Fruit fly (Drosophila melanogaster) whole organism, embryonic: ENCODE measurements around the gene brat.

Experiments
- Ada2b ChIP-seq: fragments of 200-800 bp; sonication (Bioruptor generic); IDR thresholded peaks from 2 replicates; pipeline ENCODE4 v1.3.6; 2022; ENCODE audit warnings: missing biosample characterization, missing genetic modification characterization
- Atf-2 ChIP-seq: fragments of 200-800 bp; sonication (Bioruptor generic); optimal IDR thresholded peaks from 2 replicates; lab custom pipeline; 2016; ENCODE audit warnings: missing biosample characterization, missing genetic modification characterization
- Bteb2 ChIP-seq: fragments of 200-800 bp; sonication (Bioruptor generic); optimal IDR thresholded peaks from 2 replicates; lab custom pipeline; 2016; ENCODE audit warnings: missing biosample characterization, missing genetic modification characterization
- CG10274 ChIP-seq: fragments of 200-800 bp; sonication (Bioruptor generic); optimal IDR thresholded peaks from 3 replicates; lab custom pipeline; 2017; ENCODE audit warnings: missing biosample characterization, mild to moderate bottlenecking, missing genetic modification characterization
- CG10543 ChIP-seq: fragments of 200-800 bp; sonication (Bioruptor generic); optimal IDR thresholded peaks from 3 replicates; lab custom pipeline; 2017; ENCODE audit warnings: missing biosample characterization, mild to moderate bottlenecking, missing genetic modification characterization, moderate library complexity
- CG17328 ChIP-seq: fragments of 200-800 bp; sonication (Bioruptor generic); IDR thresholded peaks from 2 replicates; pipeline ENCODE4 v1.3.6; 2022; ENCODE audit warnings: missing biosample characterization, missing genetic modification characterization
- CG17385 ChIP-seq: fragments of 200-800 bp; sonication (Bioruptor generic); optimal IDR thresholded peaks from 3 replicates; lab custom pipeline; 2018; ENCODE audit warnings: missing biosample characterization, mild to moderate bottlenecking, missing genetic modification characterization
- CG2129 ChIP-seq: fragments of 200-800 bp; sonication (Bioruptor generic); IDR thresholded peaks from 2 replicates; pipeline ENCODE4 v1.3.6; 2022; ENCODE audit warnings: missing biosample characterization, missing genetic modification characterization; ENCODE audit not compliant: partially characterized antibody
- CG2199 ChIP-seq: fragments of 200-800 bp; sonication (Bioruptor generic); IDR thresholded peaks from 3 replicates; pipeline ENCODE4 v1.3.6; 2022; ENCODE audit warnings: missing biosample characterization, missing genetic modification characterization
- CG2202 ChIP-seq: fragments of 200-800 bp; sonication (Bioruptor generic); optimal IDR thresholded peaks from 2 replicates; lab custom pipeline; 2018; ENCODE audit warnings: missing biosample characterization, mild to moderate bottlenecking, missing genetic modification characterization
- CG31224 ChIP-seq: fragments of 200-800 bp; sonication (Bioruptor generic); IDR thresholded peaks from 2 replicates; pipeline ENCODE4 v1.3.6; 2022; ENCODE audit warnings: missing biosample characterization, missing genetic modification characterization
- CG3995 ChIP-seq: fragments of 200-800 bp; sonication (Bioruptor generic); optimal IDR thresholded peaks from 3 replicates; lab custom pipeline; 2016; ENCODE audit warnings: missing biosample characterization, missing genetic modification characterization
- CG4328 ChIP-seq: fragments of 200-800 bp; sonication (Bioruptor generic); optimal IDR thresholded peaks from 3 replicates; lab custom pipeline; 2017; ENCODE audit warnings: missing biosample characterization, missing genetic modification reagents, missing genetic modification characterization
- CG6175 ChIP-seq: fragments of 200-800 bp; sonication (Bioruptor generic); IDR thresholded peaks from 3 replicates; pipeline ENCODE4 v1.3.6; 2022; ENCODE audit warnings: missing biosample characterization, missing genetic modification characterization
- CG7271 ChIP-seq: fragments of 200-800 bp; sonication (Bioruptor generic); optimal IDR thresholded peaks from 2 replicates; lab custom pipeline; 2018; ENCODE audit warnings: missing biosample characterization, mild to moderate bottlenecking, missing genetic modification characterization, moderate library complexity
- CG7372 ChIP-seq: fragments of 200-800 bp; sonication (Bioruptor generic); IDR thresholded peaks from 2 replicates; pipeline ENCODE4 v1.3.6; 2022; ENCODE audit warnings: missing biosample characterization, missing genetic modification characterization
- CG7786 ChIP-seq: fragments of 200-800 bp; sonication (Bioruptor generic); optimal IDR thresholded peaks from 2 replicates; lab custom pipeline; 2016; ENCODE audit warnings: missing biosample characterization, missing genetic modification characterization
- CG7928 ChIP-seq: fragments of 200-800 bp; sonication (Bioruptor generic); optimal IDR thresholded peaks from 2 replicates; lab custom pipeline; 2017; ENCODE audit warnings: missing biosample characterization, mild to moderate bottlenecking, missing genetic modification characterization
- Drgx ChIP-seq: fragments of 200-800 bp; sonication (Bioruptor generic); IDR thresholded peaks from 2 replicates; pipeline ENCODE4 v1.3.6; 2022; ENCODE audit warnings: missing biosample characterization, missing genetic modification characterization
- Ets65A ChIP-seq: fragments of 200-800 bp; sonication (Bioruptor generic); peaks from one replicate; lab custom pipeline; 2016; ENCODE audit warnings: missing biosample characterization, missing genetic modification characterization
- Ets97D ChIP-seq: fragments of 200-800 bp; sonication (Bioruptor generic); optimal IDR thresholded peaks from 3 replicates; lab custom pipeline; 2016; ENCODE audit warnings: missing biosample characterization, missing genetic modification characterization
- H15 ChIP-seq: fragments of 200-800 bp; sonication (Bioruptor generic); IDR thresholded peaks from 3 replicates; pipeline ENCODE4 v1.3.6; 2022; ENCODE audit warnings: missing biosample characterization, missing genetic modification characterization
- Hmr ChIP-seq: fragments of 200-800 bp; sonication (Bioruptor generic); optimal IDR thresholded peaks from 3 replicates; lab custom pipeline; 2017; ENCODE audit warnings: mild to moderate bottlenecking, missing biosample characterization, missing genetic modification reagents, missing genetic modification characterization
- Lpt ChIP-seq: fragments of >200 bp; optimal IDR thresholded peaks from 2 replicates; lab custom pipeline; 2018; ENCODE audit warnings: missing biosample characterization, missing genetic modification characterization
- Mad ChIP-seq: fragments of 200-800 bp; sonication (Bioruptor generic); optimal IDR thresholded peaks from 2 replicates; lab custom pipeline; 2016; ENCODE audit warnings: missing biosample characterization, missing genetic modification characterization
- Med ChIP-seq: fragments of 200-800 bp; sonication (Bioruptor generic); peaks from one replicate; lab custom pipeline; 2016; ENCODE audit warnings: missing biosample characterization, missing genetic modification characterization, mild to moderate bottlenecking, inconsistent platforms, moderate library complexity
- Oli ChIP-seq: fragments of 200-800 bp; sonication (Bioruptor generic); optimal IDR thresholded peaks from 2 replicates; lab custom pipeline; 2018; ENCODE audit warnings: missing biosample characterization, mild to moderate bottlenecking, missing genetic modification characterization, moderate library complexity
- Ptx1 ChIP-seq: fragments of 200-800 bp; sonication (Bioruptor generic); IDR thresholded peaks from 2 replicates; pipeline ENCODE4 v1.3.6; 2022; ENCODE audit warnings: missing biosample characterization, missing genetic modification characterization
- bbx ChIP-seq: fragments of 200-800 bp; sonication (Bioruptor generic); IDR thresholded peaks from 2 replicates; pipeline ENCODE4 v1.3.6; 2022; ENCODE audit warnings: missing biosample characterization, missing genetic modification characterization; ENCODE audit not compliant: partially characterized antibody
- btn ChIP-seq: fragments of 200-800 bp; sonication (Bioruptor generic); optimal IDR thresholded peaks from 2 replicates; lab custom pipeline; 2016; ENCODE audit warnings: missing biosample characterization, missing genetic modification characterization
- chn ChIP-seq: fragments of 200-800 bp; sonication (Bioruptor generic); optimal IDR thresholded peaks from 2 replicates; lab custom pipeline; 2016; ENCODE audit warnings: missing biosample characterization, missing genetic modification characterization
- crol ChIP-seq: fragments of 200-800 bp; sonication (Bioruptor generic); IDR thresholded peaks from 2 replicates; pipeline ENCODE4 v1.3.6; 2022; ENCODE audit warnings: missing biosample characterization, missing genetic modification characterization
- da ChIP-seq: fragments of 200-800 bp; sonication (Bioruptor generic); optimal IDR thresholded peaks from 2 replicates; lab custom pipeline; 2016; ENCODE audit warnings: missing biosample characterization, missing genetic modification characterization
- grn ChIP-seq: fragments of 200-800 bp; sonication (Bioruptor generic); optimal IDR thresholded peaks from 3 replicates; lab custom pipeline; 2017; ENCODE audit warnings: missing biosample characterization, missing genetic modification characterization
- jigr1 ChIP-seq: fragments of 200-800 bp; sonication (Bioruptor generic); IDR thresholded peaks from 3 replicates; pipeline ENCODE4 v1.3.6; 2022; ENCODE audit warnings: missing biosample characterization, missing genetic modification characterization
- ken ChIP-seq: fragments of 200-800 bp; sonication (Bioruptor generic); IDR thresholded peaks from 3 replicates; pipeline ENCODE4 v1.3.6; 2022; ENCODE audit warnings: missing biosample characterization, missing genetic modification characterization
- nerfin-1 ChIP-seq: fragments of 200-800 bp; sonication (Bioruptor generic); optimal IDR thresholded peaks from 3 replicates; lab custom pipeline; 2019; ENCODE audit warnings: missing biosample characterization, mild to moderate bottlenecking, missing genetic modification characterization, moderate library complexity
- pho ChIP-seq: fragments of 200-800 bp; sonication (Bioruptor generic); optimal IDR thresholded peaks from 2 replicates; lab custom pipeline; 2016; ENCODE audit warnings: missing biosample characterization, missing genetic modification characterization
- psq ChIP-seq: fragments of 200-800 bp; sonication (Bioruptor generic); optimal IDR thresholded peaks from 2 replicates; lab custom pipeline; 2017; ENCODE audit warnings: missing biosample characterization, missing genetic modification characterization
- rib ChIP-seq: fragments of 200-800 bp; sonication (Bioruptor generic); IDR thresholded peaks from 2 replicates; pipeline ENCODE4 v1.3.6; 2022; ENCODE audit warnings: missing biosample characterization, missing genetic modification characterization
- row ChIP-seq: fragments of 200-800 bp; sonication (Bioruptor generic); IDR thresholded peaks from 3 replicates; pipeline ENCODE4 v1.3.6; 2022; ENCODE audit warnings: missing biosample characterization, missing genetic modification characterization
- scrt ChIP-seq: fragments of 200-800 bp; sonication (Bioruptor generic); optimal IDR thresholded peaks from 2 replicates; lab custom pipeline; 2018; ENCODE audit warnings: missing biosample characterization, mild to moderate bottlenecking, missing genetic modification characterization, moderate library complexity
- seq ChIP-seq: fragments of 200-800 bp; sonication (Bioruptor generic); IDR thresholded peaks from 2 replicates; pipeline ENCODE4 v1.3.6; 2022; ENCODE audit warnings: missing biosample characterization, missing genetic modification characterization
- slbo ChIP-seq: fragments of 200-800 bp; sonication (Bioruptor generic); IDR thresholded peaks from 2 replicates; pipeline ENCODE4 v1.3.6; 2022; ENCODE audit warnings: missing biosample characterization, missing genetic modification characterization
- slou ChIP-seq: fragments of 200-800 bp; sonication (Bioruptor generic); optimal IDR thresholded peaks from 3 replicates; lab custom pipeline; 2016; ENCODE audit warnings: missing biosample characterization, missing genetic modification characterization
- so ChIP-seq: fragments of 200-800 bp; sonication (Bioruptor generic); IDR thresholded peaks from 3 replicates; pipeline ENCODE4 v1.3.6; 2022; ENCODE audit warnings: missing biosample characterization, missing genetic modification characterization
- sqz ChIP-seq: fragments of 200-800 bp; sonication (Bioruptor generic); optimal IDR thresholded peaks from 3 replicates; lab custom pipeline; 2018; ENCODE audit warnings: missing biosample characterization, mild to moderate bottlenecking, missing genetic modification characterization
- ttk ChIP-seq: fragments of 200-800 bp; sonication (Bioruptor generic); IDR thresholded peaks from 2 replicates; pipeline ENCODE4 v2.1.2; 2022; ENCODE audit warnings: missing biosample characterization, missing genetic modification characterization
- twi ChIP-seq: fragments of 200-800 bp; optimal IDR thresholded peaks from 2 replicates; lab custom pipeline; 2019; ENCODE audit warnings: missing biosample characterization, mild to moderate bottlenecking, missing genetic modification characterization, moderate library complexity
- vvl ChIP-seq: fragments of 200-800 bp; sonication (Bioruptor generic); IDR thresholded peaks from 2 replicates; pipeline ENCODE4 v1.3.6; 2022; ENCODE audit warnings: missing biosample characterization, missing genetic modification characterization
- wek ChIP-seq: fragments of 200-800 bp; sonication (Bioruptor generic); optimal IDR thresholded peaks from 3 replicates; lab custom pipeline; 2018; ENCODE audit warnings: missing biosample characterization, mild to moderate bottlenecking, missing genetic modification characterization, moderate library complexity

brat gene

DNA sequence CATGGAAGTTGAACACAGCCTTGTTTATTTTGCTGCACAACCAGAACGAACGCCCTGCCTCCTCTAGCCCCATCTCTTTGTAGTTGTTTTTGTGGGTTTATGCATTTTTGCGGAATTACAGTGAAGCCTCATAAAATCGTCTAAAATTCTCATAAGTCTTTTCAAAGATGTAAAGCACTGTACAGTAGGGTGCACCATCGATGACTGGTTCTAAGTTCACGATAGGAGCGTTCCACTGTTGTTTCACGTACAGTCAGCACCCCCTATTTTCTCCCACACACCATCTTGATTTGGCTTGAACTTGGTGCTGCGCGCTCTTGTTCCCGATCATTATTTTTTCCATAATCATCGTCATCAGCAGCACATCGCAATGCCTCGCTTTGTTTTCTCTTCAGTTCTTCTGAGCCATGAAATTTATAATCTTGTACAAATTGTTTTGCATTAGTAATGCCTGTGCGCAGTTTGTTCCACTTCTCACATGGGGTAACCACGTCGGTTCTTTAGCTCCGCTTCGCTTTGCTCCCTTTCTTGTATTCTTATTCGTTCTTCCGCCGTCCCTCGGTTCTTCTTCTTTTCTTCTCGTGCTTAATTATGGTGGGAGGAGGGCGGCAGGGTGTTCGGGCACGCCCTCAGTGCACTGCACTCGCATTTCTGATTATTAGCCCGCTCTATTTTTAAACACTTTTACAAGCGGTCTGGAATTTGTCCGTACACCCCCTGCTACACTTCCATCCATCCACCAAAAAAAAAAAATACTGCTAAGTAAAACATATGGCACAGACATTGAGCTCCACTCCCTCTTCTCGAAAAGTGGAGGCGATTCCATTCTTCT is 29.7 kb downstream of the brat start (continued):
- TF ChIP-seq H15 (GFP tag; lab: Robert Waterston, UW) = no peak
- TF ChIP-seq Lpt (GFP tag; lab: Kevin White, UChicago) = no peak
- no peak for TF ChIP-seq CG4328 (GFP tag; lab: Kevin White, UChicago)
- TF ChIP-seq CG17385 (GFP tag; lab: Kevin White, UChicago) = peak; percentile 61
- no peak for TF ChIP-seq slou (GFP tag; lab: Kevin White, UChicago)
- TF ChIP-seq da (GFP tag; lab: Kevin White, UChicago) = no peak
- peak; percentile 77 for TF ChIP-seq Med (GFP tag; lab: Kevin White, UChicago)
- no peak for TF ChIP-seq so (GFP tag; lab: Robert Waterston, UW)
- no peak for TF ChIP-seq scrt (GFP tag; lab: Kevin White, UChicago)
- TF ChIP-seq Ets65A (GFP tag; lab: Kevin White, UChicago) = peak; percentile 7
- no peak for TF ChIP-seq chn (GFP tag; lab: Kevin White, UChicago)
- no peak for TF ChIP-seq CG3995
- TF ChIP-seq nerfin-1 (tag; lab: Kevin White, UChicago) = peak; percentile 1
- TF ChIP-seq row (GFP tag; lab: Robert Waterston, UW) = 0 out of 3 replicates have a peak, but pooled peaks have one; percentile 14
- no peak for TF ChIP-seq jigr1 (GFP tag; lab: Robert Waterston, UW)
- no peak for TF ChIP-seq Ada2b (GFP tag; lab: Robert Waterston, UW)
- TF ChIP-seq Atf-2 (GFP tag; lab: Kevin White, UChicago) = no peak
- TF ChIP-seq CG2202 (tag; lab: Kevin White, UChicago) = no peak
- TF ChIP-seq CG7786 (GFP tag; lab: Kevin White, UChicago) = peak; percentile 16
- TF ChIP-seq wek (GFP tag; lab: Kevin White, UChicago) = no peak
- TF ChIP-seq Mad (GFP tag; lab: Kevin White, UChicago) = no peak
- TF ChIP-seq CG10274 (GFP tag; lab: Kevin White, UChicago) = no peak
- TF ChIP-seq CG6175 (GFP tag; lab: Robert Waterston, UW) = no peak
- TF ChIP-seq CG17328 (GFP tag; lab: Robert Waterston, UW) = no peak
- peak; percentile 21 for TF ChIP-seq Oli (tag; lab: Kevin White, UChicago)
- peak; percentile 65 for TF ChIP-seq crol
- 0 out of 2 replicates have a peak, but pooled peaks have one; percentile 22 for TF ChIP-seq Drgx (GFP tag; lab: Robert Waterston, UW)
- TF ChIP-seq Ets97D = no peak
- no peak for TF ChIP-seq pho
- no peak for TF ChIP-seq CG2129
- TF ChIP-seq CG7928 (GFP tag; lab: Kevin White, UChicago) = no peak
- 0 out of 3 replicates have a peak, but pooled peaks have one; percentile 22 for TF ChIP-seq ken (GFP tag; lab: Robert Waterston, UW)
- TF ChIP-seq CG31224 (GFP tag; lab: Robert Waterston, UW) = no peak
- no peak for TF ChIP-seq psq (GFP tag; lab: Kevin White, UChicago)
- no peak for TF ChIP-seq grn (GFP tag; lab: Kevin White, UChicago)
- 0 out of 2 replicates have a peak, but pooled peaks have one; percentile 22 for TF ChIP-seq Ptx1 (GFP tag; lab: Robert Waterston, UW)
- TF ChIP-seq sqz (GFP tag; lab: Kevin White, UChicago) = peak; percentile 23
- TF ChIP-seq ttk (GFP tag; lab: Robert Waterston, UW) = no peak
- peak; percentile 18 for TF ChIP-seq Hmr (GFP tag; lab: Kevin White, UChicago)
- no peak for TF ChIP-seq Bteb2 (GFP tag; lab: Kevin White, UChicago)
- no peak for TF ChIP-seq btn (GFP tag; lab: Kevin White, UChicago)
- peak; percentile 74; the same call in 1 of the 3 replicates for TF ChIP-seq CG2199
- TF ChIP-seq CG7372 (GFP tag; lab: Robert Waterston, UW) = no peak
- TF ChIP-seq seq (GFP tag; lab: Robert Waterston, UW) = 0 out of 2 replicates have a peak, but pooled peaks have one; percentile 18
- TF ChIP-seq bbx = no peak
- TF ChIP-seq CG7271 (tag; lab: Kevin White, UChicago) = no peak
- no peak for TF ChIP-seq CG10543 (GFP tag; lab: Kevin White, UChicago)
- TF ChIP-seq vvl (GFP tag; lab: Robert Waterston, UW) = 0 out of 2 replicates have a peak, but pooled peaks have one; percentile 6
- no peak for TF ChIP-seq slbo (GFP tag; lab: Robert Waterston, UW)
- TF ChIP-seq rib (GFP tag; lab: Robert Waterston, UW) = no peak
- TF ChIP-seq twi = peak; percentile 17
